Fruit fly (Drosophila melanogaster): ENCODE data around the gene CG13042.

Gene CG13042

dm6 chr3L:16328207-16328891 lies 20.1 kb upstream of the CG13042 start, which contains the start of gene CG13058 (continued):
- TF ChIP-seq CG15601 (tag; optimal IDR thresholded peaks at IDR 0.05) (no peak), tin (GFP tag; optimal IDR thresholded peaks at IDR 0.05) (peak; percentile 25), CG30431 (GFP tag; optimal IDR thresholded peaks at IDR 0.05) (peak; percentile 27), CG12236 (GFP tag; optimal IDR thresholded peaks at IDR 0.05) (no peak), HmgZ (tag; optimal IDR thresholded peaks at IDR 0.05) (peak; percentile 65), row (GFP tag; IDR thresholded peaks at IDR 0.05) (peak; percentile 83), nerfin-2 (GFP tag; IDR thresholded peaks at IDR 0.05; ENCODE audit: partially characterized antibody) (no peak), CG31224 (GFP tag; IDR thresholded peaks at IDR 0.05) (no peak), CG1602 (GFP tag; optimal IDR thresholded peaks at IDR 0.05) (peak; percentile 41), HLH4C (GFP tag; IDR thresholded peaks at IDR 0.05; ENCODE audit: partially characterized antibody) (no peak), CG15514 (GFP tag; optimal IDR thresholded peaks at IDR 0.05) (peak; percentile 51), CG1603 (tag; optimal IDR thresholded peaks at IDR 0.05) (peak; percentile 28), pho (GFP tag; optimal IDR thresholded peaks at IDR 0.05) (peak; percentile 53), CG1024 (GFP tag; IDR thresholded peaks at IDR 0.05) (peak; percentile 59), CG2116 (GFP tag; optimal IDR thresholded peaks at IDR 0.05) (no peak), slou (GFP tag; optimal IDR thresholded peaks at IDR 0.05) (no peak), klu (GFP tag; IDR thresholded peaks at IDR 0.05) (no peak), pb (GFP tag; optimal IDR thresholded peaks at IDR 0.05) (no peak), CG4854 (GFP tag; optimal IDR thresholded peaks at IDR 0.05) (no peak), wek (GFP tag; optimal IDR thresholded peaks at IDR 0.05) (no peak), CG16813 (GFP tag; IDR thresholded peaks at IDR 0.05; ENCODE audit: partially characterized antibody) (no peak), Ada2b (GFP tag; IDR thresholded peaks at IDR 0.05) (peak; percentile 90), Hr51 (GFP tag; optimal IDR thresholded peaks at IDR 0.05) (peak in 1 of 2 experiments; percentile 86), ttk (GFP tag; IDR thresholded peaks at IDR 0.05) (peak; percentile 44), NfI (GFP tag; optimal IDR thresholded peaks at IDR 0.05) (peak; percentile 67), CG7271 (tag; optimal IDR thresholded peaks at IDR 0.05) (no peak), D (optimal IDR thresholded peaks at IDR 0.05) (no peak), D (GFP tag; optimal IDR thresholded peaks at IDR 0.05) (no peak), CG10267 (tag; optimal IDR thresholded peaks at IDR 0.05) (no peak), CG9437 (GFP tag; optimal IDR thresholded peaks at IDR 0.05) (peak; percentile 50), luna (GFP tag; optimal IDR thresholded peaks at IDR 0.05) (no peak), bowl (GFP tag; IDR thresholded peaks at IDR 0.05) (peak; percentile 77), Oli (tag; optimal IDR thresholded peaks at IDR 0.05) (peak; percentile 74), Jarid2 (GFP tag; optimal IDR thresholded peaks at IDR 0.05) (no peak), zen2 (GFP tag; IDR thresholded peaks at IDR 0.05; ENCODE audit: partially characterized antibody) (no peak), CG2199 (GFP tag; IDR thresholded peaks at IDR 0.05) (no peak), HLH54F (GFP tag; optimal IDR thresholded peaks at IDR 0.05) (peak; percentile 64), Pdp1 (GFP tag; optimal IDR thresholded peaks at IDR 0.05) (no peak), Med (GFP tag) (peak; percentile 54), otp (GFP tag; IDR thresholded peaks at IDR 0.05) (peak; percentile 71), Hr3 (GFP tag; optimal IDR thresholded peaks at IDR 0.05) (peak; percentile 48), Aef1 (GFP tag; IDR thresholded peaks at IDR 0.05) (peak; percentile 64), Xrp1 (GFP tag; IDR thresholded peaks at IDR 0.05) (no peak; the same call in 1 of the 2 replicates), vvl (GFP tag; IDR thresholded peaks at IDR 0.05) (no peak), CG10462 (GFP tag; optimal IDR thresholded peaks at IDR 0.05) (no peak), hkb (optimal IDR thresholded peaks at IDR 0.05) (no peak), hkb (GFP tag; IDR thresholded peaks at IDR 0.05) (peak; percentile 62), esg (GFP tag; conservative IDR thresholded peaks at IDR 0.05) (peak; percentile 81), Bteb2 (GFP tag; optimal IDR thresholded peaks at IDR 0.05) (peak; percentile 42), lbe (GFP tag; optimal IDR thresholded peaks at IDR 0.05) (no peak), CG11247 (GFP tag; IDR thresholded peaks at IDR 0.05) (no peak)
